Fruit fly (Drosophila melanogaster): ENCODE data around the gene Rsf1.

The Rsf1 gene

DNA sequence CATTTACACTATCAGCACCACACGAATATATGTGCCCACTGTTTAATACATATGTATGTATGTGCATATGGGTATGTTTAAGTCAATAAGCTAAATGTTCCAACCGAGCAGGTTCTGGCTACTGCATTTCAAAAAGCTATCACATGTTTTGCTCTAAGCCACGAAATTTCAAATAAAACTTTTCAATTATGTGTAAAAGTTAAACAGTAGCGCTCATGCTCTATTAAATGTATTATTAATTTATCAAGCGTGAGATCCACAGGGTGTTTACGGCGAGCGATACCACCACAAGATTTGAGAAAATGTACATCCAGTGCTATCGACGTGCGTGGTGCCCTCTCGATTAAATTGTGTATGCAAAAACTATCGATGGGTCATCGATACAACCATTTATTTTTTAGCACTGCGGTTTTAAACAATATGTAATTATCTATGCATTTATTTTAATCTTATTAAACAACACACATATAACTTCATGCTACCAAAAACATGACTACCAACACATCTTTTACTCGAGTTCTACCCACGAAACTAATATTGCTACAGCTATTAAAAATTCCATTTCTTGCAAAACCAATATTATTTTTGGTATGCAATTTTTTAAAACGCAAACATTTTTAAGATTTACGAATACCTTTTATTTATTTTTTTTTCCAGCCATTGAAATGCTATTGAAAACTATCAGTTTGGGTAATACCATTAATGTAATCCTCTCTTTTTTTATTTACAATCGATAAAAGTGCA is 2.4 kb downstream of the Rsf1 start, which contains the start of gene Pten (continued):
- TF ChIP-seq az2 (GFP tag; optimal IDR thresholded peaks at IDR 0.05) (peak; percentile 62), pnt (GFP tag; optimal IDR thresholded peaks at IDR 0.05) (peak; percentile 58), ftz-f1 (GFP tag; optimal IDR thresholded peaks at IDR 0.05) (no peak), kah (GFP tag; optimal IDR thresholded peaks at IDR 0.05) (peak; percentile 83), CG14441 (GFP tag; IDR thresholded peaks at IDR 0.05) (no peak), Fer1 (GFP tag; optimal IDR thresholded peaks at IDR 0.05) (peak; percentile 55), D19B (GFP tag; optimal IDR thresholded peaks at IDR 0.05) (peak; percentile 50), CG3163 (GFP tag; optimal IDR thresholded peaks at IDR 0.05) (peak; percentile 27), Atf-2 (GFP tag; optimal IDR thresholded peaks at IDR 0.05) (peak; percentile 52), CG1832 (GFP tag; optimal IDR thresholded peaks at IDR 0.05) (no peak), CG43689 (GFP tag; IDR thresholded peaks at IDR 0.05) (no peak), CG9215 (GFP tag; IDR thresholded peaks at IDR 0.05) (no peak), Six4 (GFP tag; optimal IDR thresholded peaks at IDR 0.05) (peak; percentile 42), CG31224 (GFP tag; IDR thresholded peaks at IDR 0.05) (no peak), scrt (GFP tag; optimal IDR thresholded peaks at IDR 0.05) (peak; percentile 80), lmd (GFP tag; IDR thresholded peaks at IDR 0.05) (no peak), Hr3 (GFP tag; optimal IDR thresholded peaks at IDR 0.05) (peak; percentile 58), CG31441 (GFP tag; IDR thresholded peaks at IDR 0.05) (no peak), CG7745 (tag; optimal IDR thresholded peaks at IDR 0.05) (no peak), exex (tag; optimal IDR thresholded peaks at IDR 0.05) (no peak), CG30020 (tag; optimal IDR thresholded peaks at IDR 0.05) (peak; percentile 98), eve (GFP tag; optimal IDR thresholded peaks at IDR 0.05) (peak in 1 of 2 experiments; percentile 8), row (GFP tag; IDR thresholded peaks at IDR 0.05) (peak; percentile 87), CG4854 (GFP tag; optimal IDR thresholded peaks at IDR 0.05) (peak; percentile 48), CG7271 (tag; optimal IDR thresholded peaks at IDR 0.05) (peak; percentile 16), vvl (GFP tag; IDR thresholded peaks at IDR 0.05) (peak; percentile 58; the same call in 1 of the 2 replicates), so (GFP tag; IDR thresholded peaks at IDR 0.05) (no peak), wdn (GFP tag; IDR thresholded peaks at IDR 0.05) (0 out of 2 replicates have a peak, but pooled peaks have one; percentile 21), wek (GFP tag; optimal IDR thresholded peaks at IDR 0.05) (peak; percentile 68), Lim3 (GFP tag; IDR thresholded peaks at IDR 0.05) (no peak), bsh (GFP tag; optimal IDR thresholded peaks at IDR 0.05) (peak in 1 of 2 experiments; percentile 54), dm (GFP tag; optimal IDR thresholded peaks at IDR 0.05) (no peak), dpn (GFP tag; optimal IDR thresholded peaks at IDR 0.05) (peak; percentile 63 to 76), CG18262 (tag; optimal IDR thresholded peaks at IDR 0.05) (peak; percentile 84), sr (GFP tag; IDR thresholded peaks at IDR 0.05) (no peak), Scr (GFP tag; IDR thresholded peaks at IDR 0.05; ENCODE audit: partially characterized antibody) (peak; percentile 89), CG12299 (tag; optimal IDR thresholded peaks at IDR 0.05) (peak; percentile 53), CG4404 (GFP tag; IDR thresholded peaks at IDR 0.05) (no peak), Dll (GFP tag; IDR thresholded peaks at IDR 0.05; ENCODE audit: partially characterized antibody) (peak; percentile 84), Doc3 (GFP tag; IDR thresholded peaks at IDR 0.05; ENCODE audit: partially characterized antibody) (peak; percentile 66; the same call in 2 of the 3 replicates), cas (GFP tag; IDR thresholded peaks at IDR 0.05) (no peak), CG12104 (GFP tag; optimal IDR thresholded peaks at IDR 0.05) (peak; percentile 79), CG14050 (GFP tag; IDR thresholded peaks at IDR 0.05) (peak; percentile 43; the same call in 2 of the 3 replicates), sug (tag; optimal IDR thresholded peaks at IDR 0.05) (peak; percentile 57), trem (tag; optimal IDR thresholded peaks at IDR 0.05) (peak; percentile 61), otp (GFP tag; IDR thresholded peaks at IDR 0.05) (no peak; the same call in 2 of the 3 replicates), pho (GFP tag; optimal IDR thresholded peaks at IDR 0.05) (peak; percentile 64), Aef1 (GFP tag; IDR thresholded peaks at IDR 0.05) (no peak; the same call in 2 of the 3 replicates), Dip3 (GFP tag; optimal IDR thresholded peaks at IDR 0.05) (peak; percentile 58), tx (GFP tag; optimal IDR thresholded peaks at IDR 0.05) (peak; percentile 64)

Data from whole organism, embryonic.